Worm (Caenorhabditis elegans) whole organism, L2 larva: ENCODE measurements around the gene camt-1.

Source experiments
- ama-1 ChIP-seq: fragments of 150-350 bp; optimal IDR thresholded peaks from 2 replicates; lab custom pipeline; 2018; ENCODE audit warnings: inconsistent platforms
- blmp-1 ChIP-seq: sonication (generic microtip); optimal IDR thresholded peaks from 2 replicates; lab custom pipeline; 2017; ENCODE audit warnings: missing genetic modification characterization, mild to moderate bottlenecking, missing compliant biosample characterization, antibody characterized with exemption, moderate library complexity; ENCODE audit not compliant: insufficient read depth
- egl-27 ChIP-seq: sonication (generic microtip); optimal IDR thresholded peaks from 3 replicates; lab custom pipeline; 2017; ENCODE audit warnings: missing biosample characterization, missing genetic modification reagents, missing genetic modification characterization
- fos-1 ChIP-seq: fragments of 150-350 bp; optimal IDR thresholded peaks from 2 replicates; lab custom pipeline; 2014; ENCODE audit warnings: missing biosample characterization, missing genetic modification characterization
- lin-13 ChIP-seq: fragments of 150-350 bp; optimal IDR thresholded peaks from 2 replicates; lab custom pipeline; 2014; ENCODE audit warnings: missing biosample characterization, missing genetic modification reagents, missing genetic modification characterization
- lin-39 ChIP-seq: fragments of 150-350 bp; optimal IDR thresholded peaks from 2 replicates; lab custom pipeline; 2014; ENCODE audit warnings: missing biosample characterization, missing genetic modification reagents, missing genetic modification characterization
- mdl-1 ChIP-seq, 2 experiments: fragments of 150-350 bp in 1 of 2; sonication (generic microtip) in 1 of 2; optimal IDR thresholded peaks; 2 replicates each; lab custom pipeline; 2017; ENCODE audit warnings: missing biosample characterization in 2 of 2, missing genetic modification characterization in 2 of 2
- nhr-11 ChIP-seq: fragments of 150-350 bp; optimal IDR thresholded peaks from 2 replicates; lab custom pipeline; 2014; ENCODE audit warnings: missing biosample characterization, missing genetic modification characterization
- nhr-25 ChIP-seq: fragments of 150-350 bp; sonication (generic microtip); optimal IDR thresholded peaks from 3 replicates; lab custom pipeline; 2014; ENCODE audit warnings: missing biosample characterization, missing genetic modification characterization
- nhr-6 ChIP-seq: fragments of 150-350 bp; optimal IDR thresholded peaks from 2 replicates; lab custom pipeline; 2014; ENCODE audit warnings: missing biosample characterization, missing genetic modification characterization
- sma-3 ChIP-seq: sonication (generic microtip); optimal IDR thresholded peaks from 2 replicates; lab custom pipeline; 2016; ENCODE audit warnings: missing genetic modification reagents, missing genetic modification characterization, missing compliant biosample characterization
- unc-55 ChIP-seq: fragments of 150-350 bp; sonication (generic microtip); optimal IDR thresholded peaks from 3 replicates; lab custom pipeline; 2014; ENCODE audit warnings: missing biosample characterization, missing genetic modification reagents, missing genetic modification characterization
- zag-1 ChIP-seq: fragments of 150-350 bp; optimal IDR thresholded peaks from 2 replicates; lab custom pipeline; 2014; ENCODE audit warnings: missing biosample characterization, missing genetic modification characterization

DNA sequence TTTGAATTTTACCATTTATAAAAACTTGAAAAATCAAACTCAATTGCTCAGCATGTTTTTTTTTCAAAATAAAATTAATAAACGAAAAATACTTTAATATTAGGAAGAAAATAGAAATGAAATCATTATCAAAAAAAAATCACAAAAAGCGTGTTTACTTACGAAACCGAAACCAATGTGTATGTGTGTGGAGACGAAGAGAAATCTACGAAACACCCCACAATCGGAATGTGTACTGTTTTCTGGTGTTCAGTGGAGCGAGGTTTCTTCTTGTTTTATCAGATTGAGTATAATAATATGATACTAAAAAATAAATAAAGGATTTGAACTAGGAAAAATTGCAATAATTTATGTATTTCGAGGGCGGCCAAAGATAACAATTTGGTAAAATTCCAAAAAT, 2.7 kb upstream of the camt-1 start:
- no peak for TF ChIP-seq nhr-25 (tag; lab: Kevin White, UChicago)
- no peak for TF ChIP-seq lin-13 (GFP tag; lab: Kevin White, UChicago)
- no peak for TF ChIP-seq ama-1
- no peak for TF ChIP-seq nhr-11 (tag; lab: Kevin White, UChicago)
- TF ChIP-seq sma-3 (GFP tag; lab: Kevin White, UChicago) = peak; percentile 18
- TF ChIP-seq zag-1 (tag; lab: Kevin White, UChicago) = no peak
- peak; percentile 74 for TF ChIP-seq fos-1
- TF ChIP-seq blmp-1 (tag; lab: Kevin White, UChicago) = no peak
- no peak for TF ChIP-seq unc-55 (GFP tag; lab: Kevin White, UChicago)
- no peak for TF ChIP-seq egl-27 (tag; lab: Kevin White, UChicago)
- TF ChIP-seq mdl-1 (tag; optimal IDR thresholded peaks at IDR 0.05; lab: Kevin White, UChicago) = no peak
- no peak for TF ChIP-seq lin-39 (tag; lab: Kevin White, UChicago)
- no peak for TF ChIP-seq nhr-6
